Worm (Caenorhabditis elegans) whole organism, L2 larva: ENCODE data around the gene fbxa-184.

Experiments
- elt-1 ChIP-seq: fragments of 150-350 bp; optimal IDR thresholded peaks from 2 replicates; lab custom pipeline; 2014; ENCODE audit warnings: missing biosample characterization, missing genetic modification characterization
- nhr-10 ChIP-seq: sonication (generic microtip); optimal IDR thresholded peaks from 2 replicates; lab custom pipeline; 2017; ENCODE audit warnings: missing biosample characterization, missing genetic modification characterization
- nhr-12 ChIP-seq: fragments of 150-350 bp; optimal IDR thresholded peaks from 2 replicates; lab custom pipeline; 2014; ENCODE audit warnings: missing biosample characterization, missing genetic modification characterization
- nhr-237 ChIP-seq: fragments of 150-350 bp; optimal IDR thresholded peaks from 2 replicates; lab custom pipeline; 2014; ENCODE audit warnings: missing biosample characterization, missing genetic modification characterization
- unc-39 ChIP-seq: fragments of 150-350 bp; optimal IDR thresholded peaks from 2 replicates; lab custom pipeline; 2014; ENCODE audit warnings: missing biosample characterization, missing genetic modification characterization
- unc-55 ChIP-seq: fragments of 150-350 bp; sonication (generic microtip); optimal IDR thresholded peaks from 3 replicates; lab custom pipeline; 2014; ENCODE audit warnings: missing biosample characterization, missing genetic modification reagents, missing genetic modification characterization

DNA sequence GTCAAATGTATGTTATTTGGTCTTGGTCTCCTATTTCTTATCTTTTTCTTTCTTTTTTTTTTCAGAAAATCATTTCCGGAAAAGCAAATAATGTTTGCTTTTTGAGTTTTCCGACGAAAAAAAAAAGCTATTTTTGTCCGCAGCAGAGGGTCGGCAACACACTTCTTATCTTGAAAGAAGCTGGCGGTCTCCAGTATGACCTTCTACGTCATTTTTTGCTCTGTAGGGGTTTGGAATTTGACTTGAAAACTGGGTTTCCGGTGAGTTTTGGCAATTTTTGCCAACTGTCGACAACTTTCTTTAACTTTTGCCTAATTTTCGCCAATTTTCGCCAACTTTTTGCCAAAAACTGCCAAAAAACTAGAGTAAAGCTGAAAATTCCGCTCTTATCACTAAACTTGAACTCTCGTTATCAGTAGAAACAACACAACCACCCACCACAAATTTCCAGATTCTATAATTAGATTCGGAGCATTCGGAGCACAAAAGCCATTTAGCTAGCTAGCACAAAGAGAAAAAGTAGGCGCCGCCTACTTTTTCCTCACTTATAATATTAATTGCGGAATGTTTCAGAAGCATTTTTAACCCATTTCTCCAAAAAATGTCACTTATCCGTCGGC, 39.7 kb upstream of the fbxa-184 start, which contains the start of gene nhx-6:
- TF ChIP-seq unc-39 (tag; lab: Kevin White, UChicago) (no peak), elt-1 (tag; lab: Kevin White, UChicago) (no peak), nhr-10 (tag; lab: Kevin White, UChicago) (no peak), nhr-237 (tag; lab: Kevin White, UChicago) (no peak), unc-55 (GFP tag; lab: Kevin White, UChicago) (no peak), nhr-12 (no peak)
